Fruit fly (Drosophila melanogaster): ENCODE measurements around the gene CG17350.

Gene CG17350

DNA sequence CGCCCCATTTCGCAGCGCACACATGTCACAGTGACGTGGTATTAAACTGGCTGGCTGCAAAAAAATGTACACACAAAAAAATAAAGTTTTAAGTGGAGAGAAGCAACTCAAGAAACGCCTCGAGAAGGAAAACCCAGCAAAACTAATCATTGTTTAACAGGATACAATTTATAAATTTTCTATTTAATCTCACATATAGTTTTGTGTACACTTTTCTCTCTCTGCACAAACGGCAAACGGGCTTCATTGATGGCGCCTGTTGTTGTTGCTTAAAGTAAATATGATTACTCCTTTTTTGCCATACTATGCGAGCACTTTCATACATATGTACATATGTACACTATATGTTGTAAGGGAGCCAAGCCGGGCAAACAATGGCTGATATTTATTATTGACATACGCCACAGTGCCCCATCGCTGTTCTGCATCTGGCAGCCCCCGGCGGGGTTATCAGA is 22.7 kb upstream of the CG17350 start (continued):
- TF ChIP-seq crol (GFP tag; IDR thresholded peaks at IDR 0.05) (no peak), CG4617 (GFP tag; optimal IDR thresholded peaks at IDR 0.05; ENCODE audit: borderline replicate concordance) (no peak), CG7987 (GFP tag; optimal IDR thresholded peaks at IDR 0.05) (no peak), Myb (GFP tag; optimal IDR thresholded peaks at IDR 0.05) (peak; percentile 10), CG11560 (tag; IDR thresholded peaks at IDR 0.05) (no peak), CG17802 (tag; optimal IDR thresholded peaks at IDR 0.05) (peak; percentile 14), CG30020 (tag; optimal IDR thresholded peaks at IDR 0.05) (no peak), CG8478 (optimal IDR thresholded peaks at IDR 0.05) (no peak), ash1 (GFP tag; optimal IDR thresholded peaks at IDR 0.05) (no peak), schlank (tag; optimal IDR thresholded peaks at IDR 0.05) (no peak), cas (GFP tag; IDR thresholded peaks at IDR 0.05) (no peak), Dbx (GFP tag; IDR thresholded peaks at IDR 0.05) (no peak), Opbp (GFP tag; IDR thresholded peaks at IDR 0.05; ENCODE audit: partially characterized antibody) (no peak), CG16779 (GFP tag; IDR thresholded peaks at IDR 0.05) (no peak), Dad (GFP tag; optimal IDR thresholded peaks at IDR 0.05) (peak; percentile 28), yki (optimal IDR thresholded peaks at IDR 0.05) (no peak), eve (GFP tag; optimal IDR thresholded peaks at IDR 0.05) (peak in 1 of 2 experiments; percentile 48), CG8924 (tag; optimal IDR thresholded peaks at IDR 0.05) (peak; percentile 16), CG2889 (GFP tag; IDR thresholded peaks at IDR 0.05) (no peak), CG31441 (GFP tag; IDR thresholded peaks at IDR 0.05) (peak; percentile 57), dati (GFP tag; IDR thresholded peaks at IDR 0.05) (no peak), NC2β (GFP tag; optimal IDR thresholded peaks at IDR 0.05) (peak; percentile 18), Sry-δ (GFP tag; optimal IDR thresholded peaks at IDR 0.05) (peak; percentile 13), kni (GFP tag; optimal IDR thresholded peaks at IDR 0.05) (no peak), CG10147 (GFP tag; optimal IDR thresholded peaks at IDR 0.05) (no peak), Dip3 (GFP tag; optimal IDR thresholded peaks at IDR 0.05) (no peak), Hr3 (GFP tag; optimal IDR thresholded peaks at IDR 0.05) (peak; percentile 42), ftz-f1 (GFP tag; optimal IDR thresholded peaks at IDR 0.05) (no peak), CG16815 (GFP tag; optimal IDR thresholded peaks at IDR 0.05) (peak; percentile 36), Six4 (GFP tag; optimal IDR thresholded peaks at IDR 0.05) (peak; percentile 6), ssp (GFP tag; IDR thresholded peaks at IDR 0.05) (peak; percentile 29; the same call in 1 of the 2 replicates), Camta (GFP tag; optimal IDR thresholded peaks at IDR 0.05) (peak; percentile 23), Doc2 (GFP tag; IDR thresholded peaks at IDR 0.05) (no peak), Rx (GFP tag; IDR thresholded peaks at IDR 0.05) (peak; percentile 41; the same call in 1 of the 2 replicates), org-1 (GFP tag; optimal IDR thresholded peaks at IDR 0.05) (peak; percentile 52), CG1529 (GFP tag; optimal IDR thresholded peaks at IDR 0.05) (peak; percentile 35), dan (GFP tag; IDR thresholded peaks at IDR 0.05) (no peak), prd (optimal IDR thresholded peaks at IDR 0.05) (no peak), prd (GFP tag; IDR thresholded peaks at IDR 0.05) (peak; percentile 79; the same call in 2 of the 3 replicates), CG15601 (tag; optimal IDR thresholded peaks at IDR 0.05) (peak; percentile 33), Fer1 (GFP tag; optimal IDR thresholded peaks at IDR 0.05) (no peak), hkb (optimal IDR thresholded peaks at IDR 0.05) (no peak), hkb (GFP tag; IDR thresholded peaks at IDR 0.05) (peak; percentile 53; the same call in 1 of the 2 replicates), Dip2 (GFP tag; IDR thresholded peaks at IDR 0.05) (no peak), zfh1 (GFP tag; IDR thresholded peaks at IDR 0.05) (peak; percentile 61), croc (GFP tag; conservative IDR thresholded peaks at IDR 0.05) (no peak; the same call in 2 of the 3 replicates), Lhr (GFP tag; optimal IDR thresholded peaks at IDR 0.05) (peak; percentile 55), CG6765 (GFP tag; optimal IDR thresholded peaks at IDR 0.05) (no peak), PHDP (tag; optimal IDR thresholded peaks at IDR 0.05) (peak; percentile 64), Max (GFP tag; optimal IDR thresholded peaks at IDR 0.05) (no peak), btn (GFP tag; optimal IDR thresholded peaks at IDR 0.05) (peak; percentile 70), Sry-β (GFP tag; optimal IDR thresholded peaks at IDR 0.05) (peak; percentile 19), lmd (GFP tag; IDR thresholded peaks at IDR 0.05) (peak; percentile 14; the same call in 1 of the 2 replicates)
